Worm (Caenorhabditis elegans) whole organism, early embryonic: ENCODE results near the gene Y49G5A.1.

Experiments used
- B0310.2 ChIP-seq: sonication (generic microtip); optimal IDR thresholded peaks from 2 replicates; lab custom pipeline; 2016; ENCODE audit warnings: mild to moderate bottlenecking, missing genetic modification characterization, missing compliant biosample characterization
- F13C5.2 ChIP-seq: sonication (generic microtip); optimal IDR thresholded peaks from 2 replicates; lab custom pipeline; 2017; ENCODE audit warnings: mild to moderate bottlenecking, missing genetic modification characterization, inconsistent platforms, missing compliant biosample characterization
- aly-1 ChIP-seq: sonication (generic microtip); optimal IDR thresholded peaks from 2 replicates; lab custom pipeline; 2016; ENCODE audit warnings: missing genetic modification characterization, missing compliant biosample characterization
- ama-1 ChIP-seq: fragments of 150-350 bp; optimal IDR thresholded peaks from 2 replicates; lab custom pipeline; 2014
- ceh-13 ChIP-seq: fragments of 200-800 bp; sonication (Bioruptor generic); optimal IDR thresholded peaks from 2 replicates; lab custom pipeline; 2018; ENCODE audit warnings: mild to moderate bottlenecking, missing genetic modification characterization, missing compliant biosample characterization
- ceh-36 ChIP-seq: sonication (generic microtip); optimal IDR thresholded peaks from 2 replicates; lab custom pipeline; 2016; ENCODE audit warnings: missing genetic modification characterization, inconsistent platforms, missing compliant biosample characterization
- ets-7 ChIP-seq: sonication (generic microtip); optimal IDR thresholded peaks from 2 replicates; lab custom pipeline; 2016; ENCODE audit warnings: missing genotype, missing genetic modification characterization, missing compliant biosample characterization
- flt-1 ChIP-seq: fragments of 200-800 bp; sonication (Bioruptor generic); IDR thresholded peaks from 2 replicates; pipeline ENCODE4 v1.3.6; 2022; ENCODE audit warnings: missing genetic modification characterization, missing compliant biosample characterization
- hmbx-1 ChIP-seq: sonication (generic microtip); optimal IDR thresholded peaks from 2 replicates; lab custom pipeline; 2016; ENCODE audit warnings: mild to moderate bottlenecking, missing genetic modification characterization, missing compliant biosample characterization
- hnd-1 ChIP-seq: sonication (generic microtip); optimal IDR thresholded peaks from 2 replicates; lab custom pipeline; 2016; ENCODE audit warnings: missing genetic modification characterization, missing compliant biosample characterization
- pes-1 ChIP-seq: fragments of 200-800 bp; sonication (Bioruptor generic); IDR thresholded peaks from 2 replicates; pipeline ENCODE4 v1.3.6; 2022; ENCODE audit warnings: missing genetic modification reagents, missing genetic modification characterization, missing compliant biosample characterization
- scrt-1 ChIP-seq: fragments of 200-800 bp; sonication (Bioruptor generic); IDR thresholded peaks from 2 replicates; pipeline ENCODE4 v1.3.6; 2022; ENCODE audit warnings: missing genetic modification characterization, missing compliant biosample characterization
- sea-1 ChIP-seq: fragments of 200-800 bp; sonication (Bioruptor generic); conservative IDR thresholded peaks from 2 replicates; pipeline ENCODE4 v1.3.6; 2022; ENCODE audit warnings: missing genetic modification characterization, missing compliant biosample characterization
- tbx-11 ChIP-seq: fragments of 200-800 bp; sonication (Bioruptor generic); IDR thresholded peaks from 2 replicates; pipeline ENCODE4 v1.3.6; 2022; ENCODE audit warnings: missing genetic modification characterization, missing compliant biosample characterization
- tbx-37 ChIP-seq: fragments of 200-800 bp; sonication (Bioruptor generic); conservative IDR thresholded peaks from 2 replicates; pipeline ENCODE4 v1.3.6; 2022; ENCODE audit warnings: missing genetic modification reagents, missing genetic modification characterization, missing compliant biosample characterization

The Y49G5A.1 gene

ce11 chrV:5239903-5240302 is 47.3 kb downstream of the Y49G5A.1 start, which contains the start of gene B0238.15:
Gene B0238.15, plus strand, starts transcription at chrV:5240203.
- no peak for TF ChIP-seq hmbx-1
- no peak for TF ChIP-seq ets-7 (tag; lab: Kevin White, UChicago)

DNA sequence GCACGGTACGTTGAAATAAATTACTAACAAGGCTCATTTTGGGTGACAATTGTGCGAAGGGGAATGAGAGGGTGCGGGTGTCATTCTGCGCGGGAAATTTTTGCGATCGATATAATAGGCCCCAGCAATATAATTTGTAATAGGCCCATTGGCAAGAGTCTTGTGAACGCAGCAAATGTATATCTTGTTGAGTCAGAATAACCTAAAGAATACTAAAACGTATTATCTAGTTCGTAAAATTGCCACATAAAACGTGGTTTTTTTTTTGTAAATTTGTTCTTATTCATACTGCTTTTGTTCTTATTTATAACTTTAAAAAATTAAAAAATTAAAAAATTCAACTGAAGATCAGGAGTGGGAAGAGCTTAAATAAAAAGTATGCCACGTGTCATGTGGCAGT is 47.8 kb downstream of the Y49G5A.1 start, which contains the start of gene C52A10.3:
TSS of gene C52A10.3 (minus strand) at position 101 of the 400 bp plus-strand sequence.
- TF ChIP-seq tbx-37 (GFP tag; lab: Robert Waterston, UW) (no peak), ama-1 (lab: Kevin White, UChicago) (no peak), F13C5.2 (no peak), tbx-11 (no peak), hnd-1 (tag; lab: Kevin White, UChicago) (no peak), ceh-36 (tag; lab: Kevin White, UChicago) (no peak), B0310.2 (tag; lab: Kevin White, UChicago) (no peak), flt-1 (GFP tag; lab: Robert Waterston, UW) (no peak), ceh-13 (GFP tag; lab: Kevin White, UChicago) (no peak), aly-1 (tag; lab: Kevin White, UChicago) (no peak), ets-7 (tag; lab: Kevin White, UChicago) (no peak), pes-1 (GFP tag; lab: Robert Waterston, UW) (no peak), sea-1 (no peak), hmbx-1 (no peak)

ce11 chrV:5237116-5237515 is 50.1 kb downstream of the Y49G5A.1 start, which contains the start of gene cest-35.2:
Gene cest-35.2, minus strand, starts transcription at chrV:5237216.
- TF ChIP-seq hnd-1 (tag; lab: Kevin White, UChicago) (no peak), sea-1 (no peak), B0310.2 (tag; lab: Kevin White, UChicago) (no peak), ceh-36 (tag; lab: Kevin White, UChicago) (no peak), ets-7 (tag; lab: Kevin White, UChicago) (no peak), F13C5.2 (no peak), aly-1 (tag; lab: Kevin White, UChicago) (no peak), hmbx-1 (no peak), flt-1 (GFP tag; lab: Robert Waterston, UW) (no peak), scrt-1 (GFP tag; lab: Robert Waterston, UW) (no peak), tbx-11 (no peak)
